Worm (Caenorhabditis elegans): ENCODE data around the gene Y57G11C.51.

Gene Y57G11C.51

ce11 chrIV:14767693-14768251, 6.6 kb downstream of the Y57G11C.51 start, which contains the start of the genes mrps-7 and Y57G11C.3:
Gene mrps-7, minus strand, starts transcription at chrIV:14767730.
Gene Y57G11C.3, plus strand, starts transcription at chrIV:14768201.
- peak; percentile 72 for TF ChIP-seq ceh-48 (tag; optimal IDR thresholded peaks at IDR 0.05)
- peak; percentile 24 for TF ChIP-seq ztf-16 (tag; optimal IDR thresholded peaks at IDR 0.05)
- peak; percentile 84 for TF ChIP-seq ceh-30 (tag; optimal IDR thresholded peaks at IDR 0.05)
- peak; percentile 44 for TF ChIP-seq hlh-30 (tag; optimal IDR thresholded peaks at IDR 0.05; ENCODE audit: insufficient read depth)
- peak; percentile 80 for TF ChIP-seq pax-1 (tag; optimal IDR thresholded peaks at IDR 0.05)
- TF ChIP-seq nfya-1 (tag; optimal IDR thresholded peaks at IDR 0.05), result peak; percentile 80
- TF ChIP-seq elt-2 (tag; optimal IDR thresholded peaks at IDR 0.05), result peak; percentile 51
- peak; percentile 54 for TF ChIP-seq ceh-18 (tag; optimal IDR thresholded peaks at IDR 0.05)
- TF ChIP-seq ahr-1 (tag; optimal IDR thresholded peaks at IDR 0.05), result no peak
- TF ChIP-seq dve-1 (tag; optimal IDR thresholded peaks at IDR 0.05), result peak; percentile 79
- peak; percentile 15 for TF ChIP-seq madf-2 (tag; optimal IDR thresholded peaks at IDR 0.05)
- no peak for TF ChIP-seq pqm-1 (tag; optimal IDR thresholded peaks at IDR 0.05)
- TF ChIP-seq ceh-34 (tag; optimal IDR thresholded peaks at IDR 0.05), result peak; percentile 30
- peak; percentile 49 for TF ChIP-seq unc-42 (tag; optimal IDR thresholded peaks at IDR 0.05)
- TF ChIP-seq ceh-19 (GFP tag; optimal IDR thresholded peaks at IDR 0.05), result no peak
- TF ChIP-seq unc-55 (GFP tag; optimal IDR thresholded peaks at IDR 0.05), result peak; percentile 81
- peak; percentile 55 for TF ChIP-seq tbx-2 (tag; optimal IDR thresholded peaks at IDR 0.05)
- no peak for TF ChIP-seq pat-9 (tag; optimal IDR thresholded peaks at IDR 0.05)
- no peak for TF ChIP-seq lin-11 (tag; optimal IDR thresholded peaks at IDR 0.05)
- peak; percentile 19 for TF ChIP-seq pros-1 (tag; optimal IDR thresholded peaks at IDR 0.05)
- TF ChIP-seq K02D7.2 (tag; optimal IDR thresholded peaks at IDR 0.05), result no peak
- peak; percentile 57 for TF ChIP-seq ceh-31 (tag; optimal IDR thresholded peaks at IDR 0.05)
- TF ChIP-seq unc-86 (tag; optimal IDR thresholded peaks at IDR 0.05), result peak; percentile 6

- TF ChIP-seq dve-1 (tag; optimal IDR thresholded peaks at IDR 0.05) (no peak), pqm-1 (tag; optimal IDR thresholded peaks at IDR 0.05) (no peak), fax-1 (tag; optimal IDR thresholded peaks at IDR 0.05) (no peak), K02D7.2 (tag; optimal IDR thresholded peaks at IDR 0.05) (no peak), ets-4 (tag; optimal IDR thresholded peaks at IDR 0.05) (no peak), pat-9 (tag; optimal IDR thresholded peaks at IDR 0.05) (no peak), rnt-1 (tag; optimal IDR thresholded peaks at IDR 0.05) (no peak), ceh-19 (GFP tag; optimal IDR thresholded peaks at IDR 0.05) (no peak), elt-2 (tag; optimal IDR thresholded peaks at IDR 0.05) (no peak), unc-42 (tag; optimal IDR thresholded peaks at IDR 0.05) (no peak), hlh-13 (GFP tag; optimal IDR thresholded peaks at IDR 0.05) (no peak), ceh-24 (tag; optimal IDR thresholded peaks at IDR 0.05) (no peak), hlh-15 (tag; optimal IDR thresholded peaks at IDR 0.05) (no peak), ceh-18 (tag; optimal IDR thresholded peaks at IDR 0.05) (no peak), ama-1 (optimal IDR thresholded peaks at IDR 0.05) (no peak)
Measured at ce11 chrIV:14766382-14766781, 8.0 kb downstream of the Y57G11C.51 start, which contains the start of gene vti-1. Gene vti-1, minus strand, starts transcription at chrIV:14766665.

- TF ChIP-seq rnt-1 (tag; optimal IDR thresholded peaks at IDR 0.05) (no peak), hlh-30 (tag; optimal IDR thresholded peaks at IDR 0.05; ENCODE audit: insufficient read depth) (no peak), ceh-9 (tag; optimal IDR thresholded peaks at IDR 0.05) (no peak), pax-1 (tag; optimal IDR thresholded peaks at IDR 0.05) (no peak), madf-2 (tag; optimal IDR thresholded peaks at IDR 0.05) (no peak), syd-9 (tag; optimal IDR thresholded peaks at IDR 0.05) (no peak)
Measured at ce11 chrIV:14765336-14765735, 9.0 kb downstream of the Y57G11C.51 start, which contains the start of gene Y57G11C.5. Gene Y57G11C.5, minus strand, starts transcription at chrIV:14765436.

ce11 chrIV:14764719-14765173, 9.6 kb downstream of the Y57G11C.51 start:
- TF ChIP-seq sox-2 (GFP tag; IDR thresholded peaks at IDR 0.05), result no peak
- TF ChIP-seq Y22D7AL.16 (tag; optimal IDR thresholded peaks at IDR 0.05), result no peak
- TF ChIP-seq elt-4 (tag; optimal IDR thresholded peaks at IDR 0.05), result no peak
- TF ChIP-seq hlh-13 (GFP tag; optimal IDR thresholded peaks at IDR 0.05), result no peak
- no peak for TF ChIP-seq unc-55 (GFP tag; optimal IDR thresholded peaks at IDR 0.05)
- no peak for TF ChIP-seq rnt-1 (tag; optimal IDR thresholded peaks at IDR 0.05)
- TF ChIP-seq lin-11 (tag; optimal IDR thresholded peaks at IDR 0.05), result no peak
- no peak for TF ChIP-seq mec-3 (tag; optimal IDR thresholded peaks at IDR 0.05; ENCODE audit: borderline replicate concordance)
- no peak for TF ChIP-seq pag-3 (tag; optimal IDR thresholded peaks at IDR 0.05; ENCODE audit: borderline replicate concordance)
- no peak for TF ChIP-seq ref-2 (tag; optimal IDR thresholded peaks at IDR 0.05)
- no peak for TF ChIP-seq hlh-6 (tag; optimal IDR thresholded peaks at IDR 0.05)
- no peak for TF ChIP-seq dve-1 (tag; optimal IDR thresholded peaks at IDR 0.05)
- no peak for TF ChIP-seq ceh-6 (GFP tag; optimal IDR thresholded peaks at IDR 0.05)
- no peak for TF ChIP-seq K09A11.1 (tag; optimal IDR thresholded peaks at IDR 0.05; ENCODE audit: insufficient read depth)
- no peak for TF ChIP-seq che-1 (tag; optimal IDR thresholded peaks at IDR 0.05)

All from whole organism, late embryonic.